Fruit fly (Drosophila melanogaster) whole organism, prepupa: ENCODE results near the gene CG7183.

Experiments
- CG10631 ChIP-seq: fragments of 200-800 bp; sonication (Bioruptor generic); optimal IDR thresholded peaks from 2 replicates; lab custom pipeline; 2016; ENCODE audit warnings: missing biosample characterization, missing genetic modification characterization
- CG10669 ChIP-seq: fragments of 200-800 bp; sonication (Bioruptor generic); optimal IDR thresholded peaks from 3 replicates; lab custom pipeline; 2018; ENCODE audit warnings: missing biosample characterization, mild to moderate bottlenecking, missing genetic modification characterization, moderate library complexity
- CG11294 ChIP-seq: fragments of 200-800 bp; sonication (Bioruptor generic); IDR thresholded peaks from 2 replicates; pipeline ENCODE4 v1.3.6; 2022; ENCODE audit warnings: missing biosample characterization, missing genetic modification characterization
- CG11762 ChIP-seq: fragments of 200-800 bp; sonication (Bioruptor generic); optimal IDR thresholded peaks from 3 replicates; lab custom pipeline; 2016; ENCODE audit warnings: missing biosample characterization, missing genetic modification characterization; ENCODE audit not compliant: insufficient read depth
- CG11902 ChIP-seq: fragments of 200-800 bp; sonication (Bioruptor generic); optimal IDR thresholded peaks from 3 replicates; lab custom pipeline; 2016; ENCODE audit warnings: missing biosample characterization, missing genetic modification characterization
- CG15336 ChIP-seq: fragments of 200-800 bp; sonication (Bioruptor generic); IDR thresholded peaks from 2 replicates; pipeline ENCODE4 v1.3.6; 2022; ENCODE audit warnings: missing biosample characterization, missing genetic modification characterization
- CG16779 ChIP-seq: fragments of 200-800 bp; sonication (Bioruptor generic); optimal IDR thresholded peaks from 3 replicates; lab custom pipeline; 2017; ENCODE audit warnings: missing biosample characterization, mild to moderate bottlenecking, missing genetic modification characterization
- CG3032 ChIP-seq: fragments of 200-800 bp; optimal IDR thresholded peaks from 2 replicates; lab custom pipeline; 2019; ENCODE audit warnings: missing biosample characterization, mild to moderate bottlenecking, missing genetic modification characterization, moderate library complexity
- CG31627 ChIP-seq: fragments of 200-800 bp; sonication (Bioruptor generic); optimal IDR thresholded peaks from 3 replicates; lab custom pipeline; 2016; ENCODE audit warnings: missing biosample characterization, missing genetic modification characterization
- CG32006 ChIP-seq: fragments of 200-800 bp; sonication (Bioruptor generic); optimal IDR thresholded peaks from 3 replicates; lab custom pipeline; 2017; ENCODE audit warnings: missing biosample characterization, mild to moderate bottlenecking, missing genetic modification characterization
- CG34406 ChIP-seq: fragments of 200-800 bp; sonication (Bioruptor generic); optimal IDR thresholded peaks from 3 replicates; lab custom pipeline; 2016; ENCODE audit warnings: missing biosample characterization, missing genetic modification characterization
- CG4318 ChIP-seq: fragments of 200-800 bp; sonication (Bioruptor generic); optimal IDR thresholded peaks from 3 replicates; lab custom pipeline; 2017; ENCODE audit warnings: missing biosample characterization, mild to moderate bottlenecking, missing genetic modification characterization
- CG6163 ChIP-seq: fragments of 200-800 bp; sonication (Bioruptor generic); IDR thresholded peaks from 3 replicates; pipeline ENCODE4 v1.3.6; 2022; ENCODE audit warnings: missing biosample characterization, missing genetic modification characterization
- CG6276 ChIP-seq: fragments of 200-800 bp; sonication (Bioruptor generic); optimal IDR thresholded peaks from 2 replicates; lab custom pipeline; 2017; ENCODE audit warnings: missing biosample characterization, mild to moderate bottlenecking, missing genetic modification characterization
- CG6808 ChIP-seq: fragments of 200-800 bp; sonication (Bioruptor generic); optimal IDR thresholded peaks from 3 replicates; lab custom pipeline; 2017; ENCODE audit warnings: missing biosample characterization, missing genetic modification characterization, mild to moderate bottlenecking, moderate library complexity, missing genetic modification reagents
- CG6854 ChIP-seq: fragments of 200-800 bp; sonication (Bioruptor generic); optimal IDR thresholded peaks from 2 replicates; lab custom pipeline; 2017; ENCODE audit warnings: missing biosample characterization, mild to moderate bottlenecking, missing genetic modification characterization
- CG7368 ChIP-seq: fragments of 200-800 bp; sonication (Bioruptor generic); optimal IDR thresholded peaks from 3 replicates; lab custom pipeline; 2016; ENCODE audit warnings: missing biosample characterization, missing genetic modification characterization
- CG8119 ChIP-seq: fragments of 200-800 bp; sonication (Bioruptor generic); IDR thresholded peaks from 3 replicates; pipeline ENCODE4 v1.3.6; 2022; ENCODE audit warnings: missing biosample characterization, missing genetic modification characterization
- CG8319 ChIP-seq: fragments of 200-800 bp; sonication (Bioruptor generic); optimal IDR thresholded peaks from 3 replicates; lab custom pipeline; 2016; ENCODE audit warnings: missing biosample characterization, missing genetic modification characterization
- CG9139 ChIP-seq: fragments of 200-800 bp; sonication (Bioruptor generic); optimal IDR thresholded peaks from 3 replicates; lab custom pipeline; 2017; ENCODE audit warnings: missing biosample characterization, mild to moderate bottlenecking, missing genetic modification characterization
- Eip75B ChIP-seq: fragments of 200-800 bp; sonication (Bioruptor generic); optimal IDR thresholded peaks from 3 replicates; lab custom pipeline; 2016; ENCODE audit warnings: missing biosample characterization, missing genetic modification characterization
- Eip78C ChIP-seq: fragments of 200-800 bp; sonication (Bioruptor generic); peaks from one replicate; lab custom pipeline; 2016; ENCODE audit warnings: missing biosample characterization, missing genetic modification characterization
- Ets21C ChIP-seq: fragments of 200-800 bp; sonication (Bioruptor generic); optimal IDR thresholded peaks from 3 replicates; lab custom pipeline; 2016; ENCODE audit warnings: missing biosample characterization, missing genetic modification characterization
- Ets96B ChIP-seq: fragments of 200-800 bp; optimal IDR thresholded peaks from 2 replicates; lab custom pipeline; 2019; ENCODE audit warnings: missing biosample characterization, mild to moderate bottlenecking, missing genetic modification characterization, moderate library complexity
- Hr38 ChIP-seq: sonication (Bioruptor generic); optimal IDR thresholded peaks from 2 replicates; lab custom pipeline; 2016; ENCODE audit warnings: missing biosample characterization, missing genetic modification characterization
- Hr4 ChIP-seq: fragments of 200-800 bp; sonication (Bioruptor generic); optimal IDR thresholded peaks from 3 replicates; lab custom pipeline; 2016; ENCODE audit warnings: missing biosample characterization, missing genetic modification characterization
- Lpt ChIP-seq: fragments of 200-800 bp; sonication (Bioruptor generic); optimal IDR thresholded peaks from 3 replicates; lab custom pipeline; 2016; ENCODE audit warnings: missing biosample characterization, missing genetic modification characterization
- Met ChIP-seq: fragments of 200-800 bp; sonication (Bioruptor generic); optimal IDR thresholded peaks from 3 replicates; lab custom pipeline; 2016; ENCODE audit warnings: missing biosample characterization, missing genetic modification characterization
- OdsH ChIP-seq: fragments of 200-800 bp; sonication (Bioruptor generic); optimal IDR thresholded peaks from 3 replicates; lab custom pipeline; 2016; ENCODE audit warnings: missing biosample characterization, missing genetic modification characterization
- Smox ChIP-seq: fragments of 200-800 bp; sonication (Bioruptor generic); optimal IDR thresholded peaks from 3 replicates; lab custom pipeline; 2016; ENCODE audit warnings: missing biosample characterization, missing genetic modification characterization
- Sox102F ChIP-seq: fragments of 200-800 bp; sonication (Bioruptor generic); optimal IDR thresholded peaks from 2 replicates; lab custom pipeline; 2016; ENCODE audit warnings: missing biosample characterization, mild to moderate bottlenecking, missing genetic modification characterization
- Sox14 ChIP-seq: fragments of 200-800 bp; sonication (Bioruptor generic); optimal IDR thresholded peaks from 3 replicates; lab custom pipeline; 2016; ENCODE audit warnings: missing biosample characterization, missing genetic modification characterization
- Sox15 ChIP-seq: fragments of 200-800 bp; sonication (Bioruptor generic); optimal IDR thresholded peaks from 3 replicates; lab custom pipeline; 2016; ENCODE audit warnings: missing biosample characterization, missing genetic modification characterization
- achi ChIP-seq: fragments of 200-800 bp; sonication (Bioruptor generic); optimal IDR thresholded peaks from 3 replicates; lab custom pipeline; 2016; ENCODE audit warnings: missing biosample characterization, missing genetic modification characterization
- acj6 ChIP-seq: fragments of 200-800 bp; sonication (Bioruptor generic); optimal IDR thresholded peaks from 3 replicates; lab custom pipeline; 2016; ENCODE audit warnings: missing biosample characterization, missing genetic modification characterization
- cyc ChIP-seq: fragments of 200-800 bp; sonication (Bioruptor generic); optimal IDR thresholded peaks from 3 replicates; lab custom pipeline; 2016; ENCODE audit warnings: missing biosample characterization, missing genetic modification characterization
- dac ChIP-seq: fragments of 200-800 bp; sonication (Bioruptor generic); optimal IDR thresholded peaks from 2 replicates; lab custom pipeline; 2017; ENCODE audit warnings: missing biosample characterization, mild to moderate bottlenecking, missing genetic modification characterization
- eg ChIP-seq: fragments of 200-800 bp; sonication (Bioruptor generic); IDR thresholded peaks from 3 replicates; pipeline ENCODE4 v1.3.6; 2022; ENCODE audit warnings: missing biosample characterization, missing genetic modification characterization
- esn ChIP-seq: fragments of 200-800 bp; sonication (Bioruptor generic); optimal IDR thresholded peaks from 2 replicates; lab custom pipeline; 2016; ENCODE audit warnings: missing biosample characterization, mild to moderate bottlenecking, missing genetic modification characterization, moderate library complexity
- fd59A ChIP-seq: fragments of 200-800 bp; sonication (Bioruptor generic); optimal IDR thresholded peaks from 2 replicates; lab custom pipeline; 2017; ENCODE audit warnings: missing biosample characterization, mild to moderate bottlenecking, missing genetic modification characterization, missing genetic modification reagents
- fd85E ChIP-seq: fragments of 200-800 bp; sonication (Bioruptor generic); optimal IDR thresholded peaks from 3 replicates; lab custom pipeline; 2016; ENCODE audit warnings: missing biosample characterization, missing genetic modification characterization
- fkh ChIP-seq: fragments of 200-800 bp; sonication (Bioruptor generic); optimal IDR thresholded peaks from 3 replicates; lab custom pipeline; 2017; ENCODE audit warnings: missing biosample characterization, mild to moderate bottlenecking, missing genetic modification characterization, moderate library complexity
- lz ChIP-seq: fragments of 200-800 bp; sonication (Bioruptor generic); optimal IDR thresholded peaks from 3 replicates; lab custom pipeline; 2016; ENCODE audit warnings: missing biosample characterization, missing genetic modification characterization
- net ChIP-seq: fragments of 200-800 bp; sonication (Bioruptor generic); optimal IDR thresholded peaks from 3 replicates; lab custom pipeline; 2016; ENCODE audit warnings: missing biosample characterization, missing genetic modification characterization
- salr ChIP-seq, 2 experiments: fragments of 200-800 bp; sonication (Bioruptor generic); optimal IDR thresholded peaks; 3 replicates each; lab custom pipeline; 2016 to 2018; ENCODE audit warnings: missing biosample characterization in 2 of 2, missing genetic modification characterization in 2 of 2, mild to moderate bottlenecking in 1 of 2
- spab ChIP-seq: fragments of 200-800 bp; sonication (Bioruptor generic); optimal IDR thresholded peaks from 2 replicates; lab custom pipeline; 2017; ENCODE audit warnings: missing biosample characterization, mild to moderate bottlenecking, missing genetic modification characterization, missing genetic modification reagents
- ss ChIP-seq, 2 experiments: fragments of 200-800 bp; sonication (Bioruptor generic); optimal IDR thresholded peaks; 2 replicates in 1 of 2; 3 replicates in 1 of 2; lab custom pipeline; 2017 to 2018; ENCODE audit warnings: mild to moderate bottlenecking in 2 of 2, missing biosample characterization in 2 of 2, missing genetic modification characterization in 2 of 2, moderate library complexity in 1 of 2
- svp ChIP-seq: fragments of 200-800 bp; sonication (Bioruptor generic); peaks from one replicate; lab custom pipeline; 2016; ENCODE audit warnings: missing biosample characterization, missing genetic modification characterization
- topi ChIP-seq: fragments of 200-800 bp; sonication (Bioruptor generic); optimal IDR thresholded peaks from 3 replicates; lab custom pipeline; 2016; ENCODE audit warnings: missing biosample characterization, missing genetic modification characterization

The CG7183 gene

dm6 chr3R:18168929-18169350 lies 51.6 kb downstream of the CG7183 start (continued):
- peak; percentile 44 for TF ChIP-seq CG32006 (GFP tag; lab: Kevin White, UChicago)
- peak; percentile 16 for TF ChIP-seq Hr4 (GFP tag; lab: Kevin White, UChicago)
- TF ChIP-seq eg (GFP tag; lab: Robert Waterston, UW): no peak
- peak; percentile 23 for TF ChIP-seq Ets96B (tag; lab: Kevin White, UChicago)
- TF ChIP-seq CG6808 (GFP tag; lab: Kevin White, UChicago): no peak
- TF ChIP-seq svp (GFP tag; lab: Kevin White, UChicago): peak; percentile 71
- TF ChIP-seq, all 60 proteins: peak for 35

- TF ChIP-seq CG15336 (GFP tag; lab: Robert Waterston, UW) (0 out of 2 replicates have a peak, but pooled peaks have one; percentile 10), Sox15 (no peak), fd85E (GFP tag; lab: Kevin White, UChicago) (no peak), CG11294 (GFP tag; lab: Robert Waterston, UW) (no peak), spab (GFP tag; lab: Kevin White, UChicago) (no peak), fkh (GFP tag; lab: Kevin White, UChicago) (no peak), Eip78C (GFP tag; lab: Kevin White, UChicago) (no peak), CG11902 (GFP tag; lab: Kevin White, UChicago) (no peak), esn (peak; percentile 49), acj6 (GFP tag; lab: Kevin White, UChicago) (peak; percentile 1), Met (peak; percentile 14), dac (GFP tag; lab: Kevin White, UChicago) (no peak), fd59A (GFP tag; lab: Kevin White, UChicago) (no peak), CG6808 (GFP tag; lab: Kevin White, UChicago) (peak; percentile 58), lz (GFP tag; lab: Kevin White, UChicago) (no peak), CG9139 (GFP tag; lab: Kevin White, UChicago) (peak; percentile 25), Smox (no peak), CG32006 (GFP tag; lab: Kevin White, UChicago) (peak; percentile 18), salr (GFP tag; optimal IDR thresholded peaks at IDR 0.05; lab: Kevin White, UChicago) (no peak), svp (GFP tag; lab: Kevin White, UChicago) (no peak), CG6276 (no peak), Sox102F (GFP tag; lab: Kevin White, UChicago) (peak; percentile 33), Sox14 (peak; percentile 38), ss (GFP tag; optimal IDR thresholded peaks at IDR 0.05; lab: Kevin White, UChicago) (peak in 1 of 2 experiments; percentile 12), CG6163 (peak; percentile 45; the same call in 2 of the 3 replicates), CG16779 (tag; lab: Kevin White, UChicago) (no peak), CG6854 (no peak), Eip75B (no peak), Lpt (GFP tag; lab: Kevin White, UChicago) (peak; percentile 23), topi (GFP tag; lab: Kevin White, UChicago) (peak; percentile 32), CG31627 (GFP tag; lab: Kevin White, UChicago) (peak; percentile 29), Hr38 (GFP tag; lab: Kevin White, UChicago) (no peak), net (GFP tag; lab: Kevin White, UChicago) (peak; percentile 39), achi (GFP tag; lab: Kevin White, UChicago) (peak; percentile 35), CG8319 (no peak), Ets21C (GFP tag; lab: Kevin White, UChicago) (no peak), cyc (GFP tag; lab: Kevin White, UChicago) (no peak), CG10669 (no peak), CG11762 (peak; percentile 5), CG10631 (GFP tag; lab: Kevin White, UChicago) (no peak), eg (GFP tag; lab: Robert Waterston, UW) (peak; percentile 47; the same call in 2 of the 3 replicates), Ets96B (tag; lab: Kevin White, UChicago) (no peak), CG3032 (tag; lab: Kevin White, UChicago) (no peak), CG7368 (GFP tag; lab: Kevin White, UChicago) (peak; percentile 59), OdsH (GFP tag; lab: Kevin White, UChicago) (peak; percentile 33), CG4318 (no peak), Hr4 (GFP tag; lab: Kevin White, UChicago) (peak; percentile 11), CG34406 (GFP tag; lab: Kevin White, UChicago) (peak; percentile 52), CG8119 (GFP tag; lab: Robert Waterston, UW) (no peak; the same call in 2 of the 3 replicates)
These were observed 52.1 kb downstream of the CG7183 start for dm6 chr3R:18168398-18168797.
